Fruit fly (Drosophila melanogaster): ENCODE measurements around the gene CG4829.

The CG4829 gene

DNA sequence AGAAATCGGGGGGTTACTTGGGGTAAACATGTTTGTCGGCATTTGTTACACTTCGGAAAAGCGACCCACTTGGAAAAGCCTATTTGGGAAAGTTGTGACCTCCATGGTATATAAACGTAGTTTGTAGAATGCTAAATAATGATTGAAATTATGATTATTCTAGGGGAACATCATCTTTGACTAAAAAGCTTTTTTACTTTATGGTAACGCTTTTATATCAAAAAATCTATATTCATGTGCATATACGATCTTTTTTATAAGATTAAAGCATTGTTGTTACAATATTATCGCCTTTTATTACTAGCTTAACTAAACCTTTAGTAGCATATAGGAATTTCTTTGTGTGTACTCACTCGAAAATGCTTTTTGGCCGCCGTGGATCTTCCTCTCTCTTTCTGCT, 22.8 kb downstream of the CG4829 start (continued):
- TF ChIP-seq ci (GFP tag; IDR thresholded peaks at IDR 0.05) (no peak), CG4424 (GFP tag; optimal IDR thresholded peaks at IDR 0.05) (no peak), CG10565 (GFP tag; optimal IDR thresholded peaks at IDR 0.05) (no peak), CG15479 (GFP tag; optimal IDR thresholded peaks at IDR 0.05) (no peak), HmgZ (tag; optimal IDR thresholded peaks at IDR 0.05) (no peak), CG33557 (GFP tag; optimal IDR thresholded peaks at IDR 0.05) (no peak), nerfin-1 (tag; optimal IDR thresholded peaks at IDR 0.05) (no peak), CG5180 (GFP tag; optimal IDR thresholded peaks at IDR 0.05) (no peak), kni (GFP tag; optimal IDR thresholded peaks at IDR 0.05) (no peak), dm (GFP tag; optimal IDR thresholded peaks at IDR 0.05) (no peak), nerfin-2 (GFP tag; IDR thresholded peaks at IDR 0.05; ENCODE audit: partially characterized antibody) (no peak), lbe (GFP tag; optimal IDR thresholded peaks at IDR 0.05) (no peak), ewg (GFP tag; optimal IDR thresholded peaks at IDR 0.05) (peak; percentile 45), shn (GFP tag; optimal IDR thresholded peaks at IDR 0.05) (peak; percentile 31), sim (GFP tag; IDR thresholded peaks at IDR 0.05) (no peak), HLH4C (GFP tag; IDR thresholded peaks at IDR 0.05; ENCODE audit: partially characterized antibody) (no peak), lilli (GFP tag; optimal IDR thresholded peaks at IDR 0.05) (peak; percentile 11), CG6854 (GFP tag; optimal IDR thresholded peaks at IDR 0.05) (no peak), crc (GFP tag; optimal IDR thresholded peaks at IDR 0.05) (no peak), ase (GFP tag; IDR thresholded peaks at IDR 0.05) (no peak), vvl (GFP tag; IDR thresholded peaks at IDR 0.05) (peak; percentile 33; the same call in 1 of the 2 replicates), CG10654 (GFP tag; optimal IDR thresholded peaks at IDR 0.05) (no peak), CG6765 (GFP tag; optimal IDR thresholded peaks at IDR 0.05) (no peak), Taf1 (GFP tag; IDR thresholded peaks at IDR 0.05) (no peak), CG15011 (GFP tag; optimal IDR thresholded peaks at IDR 0.05) (no peak), Fer1 (GFP tag; optimal IDR thresholded peaks at IDR 0.05) (peak; percentile 35), grn (GFP tag; optimal IDR thresholded peaks at IDR 0.05) (no peak), mam (GFP tag; optimal IDR thresholded peaks at IDR 0.05) (no peak), CG17186 (GFP tag; optimal IDR thresholded peaks at IDR 0.05) (no peak), Elba2 (GFP tag; optimal IDR thresholded peaks at IDR 0.05) (no peak), tgo (GFP tag; IDR thresholded peaks at IDR 0.05) (peak; percentile 56), sisA (GFP tag; IDR thresholded peaks at IDR 0.05) (no peak), CG4707 (GFP tag; optimal IDR thresholded peaks at IDR 0.05) (no peak), CG12071 (GFP tag; optimal IDR thresholded peaks at IDR 0.05) (no peak), Hey (tag; optimal IDR thresholded peaks at IDR 0.05) (no peak), D19A (tag; optimal IDR thresholded peaks at IDR 0.05) (peak; percentile 26), ato (GFP tag; IDR thresholded peaks at IDR 0.05; ENCODE audit: partially characterized antibody) (no peak), CG3726 (GFP tag; IDR thresholded peaks at IDR 0.05) (no peak), oc (tag; optimal IDR thresholded peaks at IDR 0.05) (no peak), CG12299 (tag; optimal IDR thresholded peaks at IDR 0.05) (no peak), kay (GFP tag; optimal IDR thresholded peaks at IDR 0.05) (peak; percentile 17), GATAe (GFP tag; conservative IDR thresholded peaks at IDR 0.05) (no peak), dan (GFP tag; IDR thresholded peaks at IDR 0.05) (no peak), CG9215 (GFP tag; IDR thresholded peaks at IDR 0.05) (peak; percentile 42; the same call in 1 of the 2 replicates), Blimp-1 (GFP tag; optimal IDR thresholded peaks at IDR 0.05) (peak; percentile 28), emc (GFP tag; optimal IDR thresholded peaks at IDR 0.05) (no peak), TFAM (GFP tag; optimal IDR thresholded peaks at IDR 0.05) (no peak), twi (tag; optimal IDR thresholded peaks at IDR 0.05) (peak; percentile 9), Mes4 (GFP tag; optimal IDR thresholded peaks at IDR 0.05) (no peak), CG18011 (GFP tag; optimal IDR thresholded peaks at IDR 0.05) (no peak), gsb-n (tag; optimal IDR thresholded peaks at IDR 0.05) (no peak)

Measured in whole organism, embryonic.